Fruit fly (Drosophila melanogaster) whole organism, embryonic: ENCODE measurements around the gene par-6.

Experiments
- Abd-B ChIP-seq: fragments of 200-800 bp; sonication (Bioruptor generic); optimal IDR thresholded peaks from 2 replicates; lab custom pipeline; 2018; ENCODE audit warnings: missing biosample characterization, mild to moderate bottlenecking, missing genetic modification characterization, moderate library complexity
- Atf3 ChIP-seq: fragments of 200-800 bp; sonication (Bioruptor generic); optimal IDR thresholded peaks from 3 replicates; lab custom pipeline; 2016; ENCODE audit warnings: missing biosample characterization, missing genetic modification characterization
- Bdp1 ChIP-seq: fragments of 200-800 bp; sonication (Bioruptor generic); optimal IDR thresholded peaks from 3 replicates; lab custom pipeline; 2016; ENCODE audit warnings: missing biosample characterization, missing genetic modification characterization
- C15 ChIP-seq: fragments of 200-800 bp; sonication (Bioruptor generic); IDR thresholded peaks from 3 replicates; pipeline ENCODE4 v1.3.6; 2022; ENCODE audit warnings: missing biosample characterization, missing genetic modification characterization
- CG11398 ChIP-seq: fragments of 200-800 bp; sonication (Bioruptor generic); optimal IDR thresholded peaks from 2 replicates; lab custom pipeline; 2016; ENCODE audit warnings: missing biosample characterization, missing genetic modification characterization
- CG14014 ChIP-seq: fragments of 200-800 bp; sonication (Bioruptor generic); IDR thresholded peaks from 2 replicates; pipeline ENCODE4 v1.3.6; 2022; ENCODE audit warnings: missing biosample characterization, missing genetic modification characterization
- CG16815 ChIP-seq: fragments of 200-800 bp; sonication (Bioruptor generic); optimal IDR thresholded peaks from 3 replicates; lab custom pipeline; 2017; ENCODE audit warnings: missing biosample characterization, mild to moderate bottlenecking, missing genetic modification characterization
- CG17328 ChIP-seq: fragments of 200-800 bp; sonication (Bioruptor generic); IDR thresholded peaks from 2 replicates; pipeline ENCODE4 v1.3.6; 2022; ENCODE audit warnings: missing biosample characterization, missing genetic modification characterization
- CG17359 ChIP-seq: fragments of 200-800 bp; sonication (Bioruptor generic); optimal IDR thresholded peaks from 3 replicates; lab custom pipeline; 2018; ENCODE audit warnings: missing biosample characterization, mild to moderate bottlenecking, missing genetic modification characterization, moderate library complexity
- CG18476 ChIP-seq: fragments of 200-800 bp; sonication (Bioruptor generic); optimal IDR thresholded peaks from 2 replicates; lab custom pipeline; 2016; ENCODE audit warnings: missing biosample characterization, mild to moderate bottlenecking, missing genetic modification characterization
- CG2202 ChIP-seq: fragments of 200-800 bp; sonication (Bioruptor generic); optimal IDR thresholded peaks from 2 replicates; lab custom pipeline; 2018; ENCODE audit warnings: missing biosample characterization, mild to moderate bottlenecking, missing genetic modification characterization
- CG2712 ChIP-seq: fragments of 200-800 bp; optimal IDR thresholded peaks from 3 replicates; lab custom pipeline; 2019; ENCODE audit warnings: missing biosample characterization, mild to moderate bottlenecking, missing genetic modification characterization, moderate library complexity
- CG2889 ChIP-seq: fragments of 200-800 bp; sonication (Bioruptor generic); IDR thresholded peaks from 3 replicates; pipeline ENCODE4 v1.3.6; 2022; ENCODE audit warnings: missing biosample characterization, missing genetic modification characterization
- CG31441 ChIP-seq: fragments of 200-800 bp; sonication (Bioruptor generic); IDR thresholded peaks from 2 replicates; pipeline ENCODE4 v1.3.6; 2022; ENCODE audit warnings: missing biosample characterization, missing genetic modification characterization
- CG4707 ChIP-seq: fragments of 200-800 bp; sonication (Bioruptor generic); optimal IDR thresholded peaks from 2 replicates; lab custom pipeline; 2018; ENCODE audit warnings: missing biosample characterization, mild to moderate bottlenecking, missing genetic modification characterization, moderate library complexity
- CG4820 ChIP-seq: fragments of 200-800 bp; sonication (Bioruptor generic); optimal IDR thresholded peaks from 3 replicates; lab custom pipeline; 2016; ENCODE audit warnings: missing biosample characterization, missing genetic modification characterization
- CG5953 ChIP-seq: fragments of 200-800 bp; sonication (Bioruptor generic); IDR thresholded peaks from 2 replicates; pipeline ENCODE4 v1.3.6; 2022; ENCODE audit warnings: missing biosample characterization, missing genetic modification characterization
- CG6791 ChIP-seq: fragments of 200-800 bp; sonication (Bioruptor generic); IDR thresholded peaks from 3 replicates; pipeline ENCODE4 v1.3.6; 2022; ENCODE audit warnings: missing biosample characterization, missing genetic modification characterization; ENCODE audit not compliant: partially characterized antibody
- CG6854 ChIP-seq: fragments of 200-800 bp; sonication (Bioruptor generic); optimal IDR thresholded peaks from 3 replicates; lab custom pipeline; 2017; ENCODE audit warnings: missing biosample characterization, mild to moderate bottlenecking, missing genetic modification characterization
- CG7786 ChIP-seq: fragments of 200-800 bp; sonication (Bioruptor generic); optimal IDR thresholded peaks from 2 replicates; lab custom pipeline; 2016; ENCODE audit warnings: missing biosample characterization, missing genetic modification characterization
- CG9609 ChIP-seq: fragments of 200-800 bp; sonication (Bioruptor generic); optimal IDR thresholded peaks from 3 replicates; lab custom pipeline; 2016; ENCODE audit warnings: missing biosample characterization, missing genetic modification characterization
- Dad ChIP-seq: fragments of 200-800 bp; sonication (Bioruptor generic); optimal IDR thresholded peaks from 3 replicates; lab custom pipeline; 2016; ENCODE audit warnings: missing biosample characterization, missing genetic modification characterization
- Dfd ChIP-seq, 2 experiments: fragments of >200 bp; optimal IDR thresholded peaks; 2 replicates each; lab custom pipeline; 2017; ENCODE audit warnings: missing biosample characterization in 2 of 2, missing genetic modification characterization in 2 of 2
- Dp ChIP-seq: fragments of 200-800 bp; sonication (Bioruptor generic); optimal IDR thresholded peaks from 2 replicates; lab custom pipeline; 2018; ENCODE audit warnings: missing biosample characterization, mild to moderate bottlenecking, missing genetic modification characterization, moderate library complexity
- Ets65A ChIP-seq: fragments of 200-800 bp; sonication (Bioruptor generic); peaks from one replicate; lab custom pipeline; 2016; ENCODE audit warnings: missing biosample characterization, missing genetic modification characterization
- Ets97D ChIP-seq: fragments of 200-800 bp; sonication (Bioruptor generic); optimal IDR thresholded peaks from 3 replicates; lab custom pipeline; 2016; ENCODE audit warnings: missing biosample characterization, missing genetic modification characterization
- HLH4C ChIP-seq: fragments of 200-800 bp; sonication (Bioruptor generic); IDR thresholded peaks from 3 replicates; pipeline ENCODE4 v1.3.6; 2022; ENCODE audit warnings: missing biosample characterization, missing genetic modification characterization; ENCODE audit not compliant: partially characterized antibody
- Hmx ChIP-seq: fragments of 200-800 bp; sonication (Bioruptor generic); optimal IDR thresholded peaks from 2 replicates; lab custom pipeline; 2016; ENCODE audit warnings: missing biosample characterization, missing genetic modification characterization
- Max ChIP-seq: fragments of 200-800 bp; sonication (Bioruptor generic); optimal IDR thresholded peaks from 2 replicates; lab custom pipeline; 2016; ENCODE audit warnings: missing biosample characterization, mild to moderate bottlenecking, missing genetic modification characterization
- Mes4 ChIP-seq: fragments of 200-800 bp; sonication (Bioruptor generic); optimal IDR thresholded peaks from 2 replicates; lab custom pipeline; 2016; ENCODE audit warnings: missing biosample characterization, missing genetic modification characterization
- NK7.1 ChIP-seq: fragments of 200-800 bp; sonication (Bioruptor generic); optimal IDR thresholded peaks from 3 replicates; lab custom pipeline; 2016; ENCODE audit warnings: missing biosample characterization, missing genetic modification characterization
- Opbp ChIP-seq: fragments of 200-800 bp; sonication (Bioruptor generic); IDR thresholded peaks from 3 replicates; pipeline ENCODE4 v1.3.6; 2022; ENCODE audit warnings: missing biosample characterization, missing genetic modification characterization; ENCODE audit not compliant: partially characterized antibody
- Rfx ChIP-seq: fragments of 200-800 bp; sonication (Bioruptor generic); IDR thresholded peaks from 2 replicates; pipeline ENCODE4 v1.3.6; 2022; ENCODE audit warnings: missing biosample characterization, missing genetic modification characterization
- Rx ChIP-seq: fragments of 200-800 bp; sonication (Bioruptor generic); IDR thresholded peaks from 2 replicates; pipeline ENCODE4 v1.3.6; 2022; ENCODE audit warnings: missing biosample characterization, missing genetic modification characterization
- bigmax ChIP-seq: fragments of 200-800 bp; sonication (Bioruptor generic); optimal IDR thresholded peaks from 2 replicates; lab custom pipeline; 2018; ENCODE audit warnings: missing biosample characterization, mild to moderate bottlenecking, missing genetic modification characterization
- bowl ChIP-seq: fragments of 200-800 bp; sonication (Bioruptor generic); IDR thresholded peaks from 2 replicates; pipeline ENCODE4 v1.3.6; 2022; ENCODE audit warnings: missing biosample characterization, missing genetic modification characterization
- ci ChIP-seq: fragments of 200-800 bp; sonication (Bioruptor generic); IDR thresholded peaks from 3 replicates; pipeline ENCODE4 v1.3.6; 2022; ENCODE audit warnings: missing biosample characterization, missing genetic modification characterization
- crc ChIP-seq: fragments of 200-800 bp; sonication (Bioruptor generic); optimal IDR thresholded peaks from 2 replicates; lab custom pipeline; 2016; ENCODE audit warnings: missing biosample characterization, missing genetic modification characterization
- dm ChIP-seq: fragments of 200-800 bp; sonication (Bioruptor generic); optimal IDR thresholded peaks from 3 replicates; lab custom pipeline; 2016; ENCODE audit warnings: missing biosample characterization, missing genetic modification characterization
- dysf ChIP-seq: fragments of 200-800 bp; sonication (Bioruptor generic); IDR thresholded peaks from 3 replicates; pipeline ENCODE4 v1.3.6; 2022; ENCODE audit warnings: missing biosample characterization, missing genetic modification characterization
- eve ChIP-seq, 2 experiments: fragments of >200 bp; optimal IDR thresholded peaks; 2 replicates each; lab custom pipeline; 2017; ENCODE audit warnings: missing biosample characterization in 2 of 2, missing genetic modification characterization in 2 of 2
- gcm2 ChIP-seq: fragments of 200-800 bp; sonication (Bioruptor generic); optimal IDR thresholded peaks from 2 replicates; lab custom pipeline; 2016; ENCODE audit warnings: missing biosample characterization, missing genetic modification characterization
- kah ChIP-seq: fragments of 200-800 bp; sonication (Bioruptor generic); optimal IDR thresholded peaks from 2 replicates; lab custom pipeline; 2018; ENCODE audit warnings: missing biosample characterization, mild to moderate bottlenecking, missing genetic modification characterization
- peb ChIP-seq: fragments of 200-800 bp; sonication (Bioruptor generic); IDR thresholded peaks from 2 replicates; pipeline ENCODE4 v1.3.6; 2022; ENCODE audit warnings: missing biosample characterization, missing genetic modification characterization
- pfk ChIP-seq: fragments of 200-800 bp; sonication (Bioruptor generic); optimal IDR thresholded peaks from 2 replicates; lab custom pipeline; 2018; ENCODE audit warnings: missing biosample characterization, mild to moderate bottlenecking, missing genetic modification characterization, moderate library complexity
- psq ChIP-seq: fragments of 200-800 bp; sonication (Bioruptor generic); optimal IDR thresholded peaks from 2 replicates; lab custom pipeline; 2017; ENCODE audit warnings: missing biosample characterization, missing genetic modification characterization
- salm ChIP-seq: fragments of 200-800 bp; sonication (Bioruptor generic); optimal IDR thresholded peaks from 2 replicates; lab custom pipeline; 2018; ENCODE audit warnings: missing biosample characterization, mild to moderate bottlenecking, missing genetic modification characterization
- seq ChIP-seq: fragments of 200-800 bp; sonication (Bioruptor generic); IDR thresholded peaks from 2 replicates; pipeline ENCODE4 v1.3.6; 2022; ENCODE audit warnings: missing biosample characterization, missing genetic modification characterization
- sima ChIP-seq: fragments of 200-800 bp; sonication (Bioruptor generic); optimal IDR thresholded peaks from 2 replicates; lab custom pipeline; 2016; ENCODE audit warnings: missing biosample characterization, missing genetic modification characterization
- stwl ChIP-seq: fragments of 200-800 bp; sonication (Bioruptor generic); optimal IDR thresholded peaks from 3 replicates; lab custom pipeline; 2018; ENCODE audit warnings: missing biosample characterization, mild to moderate bottlenecking, missing genetic modification characterization, moderate library complexity
- z ChIP-seq: fragments of 200-800 bp; sonication (Bioruptor generic); IDR thresholded peaks from 3 replicates; pipeline ENCODE4 v1.3.6; 2022; ENCODE audit warnings: missing biosample characterization, missing genetic modification characterization

Gene par-6

dm6 chrX:17742592-17743364 is 39.6 kb downstream of the par-6 start (continued):
- TF ChIP-seq Atf3 (no peak), sima (no peak), CG2202 (no peak), CG4820 (peak; percentile 35), Opbp (GFP tag; lab: Robert Waterston, UW) (0 out of 3 replicates have a peak, but pooled peaks have one; percentile 38), bowl (GFP tag; lab: Robert Waterston, UW) (no peak), CG2889 (GFP tag; lab: Robert Waterston, UW) (no peak), CG6854 (no peak), gcm2 (GFP tag; lab: Kevin White, UChicago) (no peak), dysf (GFP tag; lab: Robert Waterston, UW) (peak; percentile 58; the same call in 2 of the 3 replicates), Ets65A (GFP tag; lab: Kevin White, UChicago) (peak; percentile 54), CG17328 (no peak), CG11398 (GFP tag; lab: Kevin White, UChicago) (no peak), Max (GFP tag; lab: Kevin White, UChicago) (peak; percentile 26), ci (GFP tag; lab: Robert Waterston, UW) (no peak), Bdp1 (GFP tag; lab: Kevin White, UChicago) (no peak), CG31441 (GFP tag; lab: Robert Waterston, UW) (peak; percentile 57; the same call in 1 of the 2 replicates), pfk (GFP tag; lab: Kevin White, UChicago) (peak; percentile 1), Mes4 (GFP tag; lab: Kevin White, UChicago) (peak; percentile 15), Dp (GFP tag; lab: Kevin White, UChicago) (no peak), Ets97D (GFP tag; lab: Kevin White, UChicago) (no peak), salm (no peak), Dad (GFP tag; lab: Kevin White, UChicago) (no peak), CG9609 (GFP tag; lab: Kevin White, UChicago) (peak; percentile 26), eve (GFP tag; optimal IDR thresholded peaks at IDR 0.05; lab: Kevin White, UChicago) (no peak), bigmax (GFP tag; lab: Kevin White, UChicago) (no peak), CG7786 (GFP tag; lab: Kevin White, UChicago) (peak; percentile 31), Dfd (GFP tag; optimal IDR thresholded peaks at IDR 0.05; lab: Kevin White, UChicago) (no peak), CG4707 (GFP tag; lab: Kevin White, UChicago) (peak; percentile 53), Rfx (GFP tag; lab: Robert Waterston, UW) (peak; percentile 9; the same call in 1 of the 2 replicates), kah (GFP tag; lab: Kevin White, UChicago) (no peak), Abd-B (GFP tag; lab: Kevin White, UChicago) (peak; percentile 4), NK7.1 (GFP tag; lab: Kevin White, UChicago) (no peak), CG5953 (no peak), Rx (GFP tag; lab: Robert Waterston, UW) (no peak), stwl (tag; lab: Kevin White, UChicago) (peak; percentile 93), CG6791 (GFP tag; lab: Robert Waterston, UW) (peak; percentile 51; the same call in 1 of the 3 replicates), C15 (no peak), crc (GFP tag; lab: Kevin White, UChicago) (peak; percentile 16), CG17359 (tag; lab: Kevin White, UChicago) (peak; percentile 41), CG18476 (GFP tag; lab: Kevin White, UChicago) (no peak), z (GFP tag; lab: Robert Waterston, UW) (no peak), seq (GFP tag; lab: Robert Waterston, UW) (no peak), CG16815 (no peak), peb (GFP tag; lab: Robert Waterston, UW) (no peak), CG2712 (peak; percentile 45), psq (GFP tag; lab: Kevin White, UChicago) (no peak), Hmx (GFP tag; lab: Kevin White, UChicago) (no peak), HLH4C (GFP tag; lab: Robert Waterston, UW) (0 out of 3 replicates have a peak, but pooled peaks have one; percentile 23), CG14014 (GFP tag; lab: Robert Waterston, UW) (no peak), dm (no peak)
